Worm (Caenorhabditis elegans): ENCODE data around the gene pals-17.

Gene pals-17

ce11 chrIII:1413125-1413837, 21.6 kb upstream of the pals-17 start:
- TF ChIP-seq eyg-1 (tag; optimal IDR thresholded peaks at IDR 0.05) (no peak), ceh-30 (tag; optimal IDR thresholded peaks at IDR 0.05) (no peak), ceh-19 (GFP tag; optimal IDR thresholded peaks at IDR 0.05) (no peak), npax-4 (tag; optimal IDR thresholded peaks at IDR 0.05) (no peak), ceh-24 (tag; optimal IDR thresholded peaks at IDR 0.05) (no peak), ahr-1 (tag; optimal IDR thresholded peaks at IDR 0.05) (no peak), hlh-15 (tag; optimal IDR thresholded peaks at IDR 0.05) (no peak), mec-3 (tag; optimal IDR thresholded peaks at IDR 0.05; ENCODE audit: borderline replicate concordance) (no peak), dmd-4 (tag; optimal IDR thresholded peaks at IDR 0.05; ENCODE audit: borderline replicate concordance) (no peak), sox-4 (tag; optimal IDR thresholded peaks at IDR 0.05) (no peak), elt-4 (tag; optimal IDR thresholded peaks at IDR 0.05) (no peak), ceh-18 (tag; optimal IDR thresholded peaks at IDR 0.05) (no peak), hlh-8 (tag; optimal IDR thresholded peaks at IDR 0.05) (no peak), hlh-30 (tag; optimal IDR thresholded peaks at IDR 0.05; ENCODE audit: insufficient read depth) (no peak), lin-11 (tag; optimal IDR thresholded peaks at IDR 0.05) (no peak), K09A11.1 (tag; optimal IDR thresholded peaks at IDR 0.05; ENCODE audit: insufficient read depth) (no peak)

- no peak for TF ChIP-seq ceh-9 (tag; optimal IDR thresholded peaks at IDR 0.05)
- no peak for TF ChIP-seq nhr-232 (tag; optimal IDR thresholded peaks at IDR 0.05)
- no peak for TF ChIP-seq unc-3 (GFP tag; conservative IDR thresholded peaks at IDR 0.05)
- TF ChIP-seq unc-3 (tag; optimal IDR thresholded peaks at IDR 0.05), result no peak
- no peak for TF ChIP-seq pha-4 (tag; optimal IDR thresholded peaks at IDR 0.05)
- TF ChIP-seq ahr-1 (tag; optimal IDR thresholded peaks at IDR 0.05), result no peak
- TF ChIP-seq dve-1 (tag; optimal IDR thresholded peaks at IDR 0.05), result no peak
- TF ChIP-seq hlh-30 (tag; optimal IDR thresholded peaks at IDR 0.05; ENCODE audit: insufficient read depth), result no peak
- TF ChIP-seq rnt-1 (tag; optimal IDR thresholded peaks at IDR 0.05), result no peak
- TF ChIP-seq ceh-18 (tag; optimal IDR thresholded peaks at IDR 0.05), result no peak
- no peak for TF ChIP-seq tbx-2 (tag; optimal IDR thresholded peaks at IDR 0.05)
Measured at ce11 chrIII:1409139-1409538, 17.5 kb upstream of the pals-17 start, which contains the start of gene Y82E9BR.22. Gene Y82E9BR.22 (minus strand): TSS chrIII:1409239.

DNA sequence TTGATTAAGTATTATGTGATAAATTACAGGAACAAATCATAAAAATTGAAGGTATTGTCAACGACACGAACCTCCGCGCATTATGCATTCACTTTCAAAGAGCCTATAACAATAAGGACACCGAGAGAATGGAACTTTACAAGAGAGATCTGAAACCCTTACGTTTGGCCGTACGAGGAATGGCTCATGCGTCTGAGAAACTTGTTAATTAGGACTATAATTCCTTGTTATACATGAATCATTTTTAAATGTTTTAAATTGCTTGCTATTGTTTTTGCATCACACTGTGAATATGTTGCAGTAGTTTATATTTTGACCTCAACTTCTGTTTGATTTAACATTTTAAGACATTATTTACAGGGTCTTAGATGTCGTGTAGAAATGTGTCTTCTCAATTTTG, 11.5 kb upstream of the pals-17 start, which contains the start of gene pals-18:
TSS of gene pals-18 (plus strand) at position 301 of the 400 bp plus-strand sequence.
- TF ChIP-seq hlh-30 (tag; optimal IDR thresholded peaks at IDR 0.05; ENCODE audit: insufficient read depth) (no peak), unc-3 (GFP tag; conservative IDR thresholded peaks at IDR 0.05) (no peak), unc-3 (tag; optimal IDR thresholded peaks at IDR 0.05) (no peak), sox-4 (tag; optimal IDR thresholded peaks at IDR 0.05) (no peak), ceh-19 (GFP tag; optimal IDR thresholded peaks at IDR 0.05) (no peak), pros-1 (tag; optimal IDR thresholded peaks at IDR 0.05) (no peak), ceh-24 (tag; optimal IDR thresholded peaks at IDR 0.05) (no peak), ceh-48 (tag; optimal IDR thresholded peaks at IDR 0.05) (no peak), ceh-34 (tag; optimal IDR thresholded peaks at IDR 0.05) (no peak), ttx-3 (tag; optimal IDR thresholded peaks at IDR 0.05) (no peak), nhr-11 (tag; optimal IDR thresholded peaks at IDR 0.05) (no peak)

- TF ChIP-seq che-1 (tag; optimal IDR thresholded peaks at IDR 0.05) (no peak), pax-1 (tag; optimal IDR thresholded peaks at IDR 0.05) (no peak), ets-4 (tag; optimal IDR thresholded peaks at IDR 0.05) (no peak), lim-6 (tag; optimal IDR thresholded peaks at IDR 0.05) (no peak), hlh-30 (tag; optimal IDR thresholded peaks at IDR 0.05; ENCODE audit: insufficient read depth) (no peak), pha-4 (tag; optimal IDR thresholded peaks at IDR 0.05) (no peak), pat-9 (tag; optimal IDR thresholded peaks at IDR 0.05) (no peak), hlh-8 (tag; optimal IDR thresholded peaks at IDR 0.05) (no peak), C08G9.2 (tag; optimal IDR thresholded peaks at IDR 0.05) (no peak)
Measured at ce11 chrIII:1401497-1401990, 9.9 kb upstream of the pals-17 start, which contains the start of gene pals-19. Gene pals-19 (plus strand): TSS chrIII:1401940.

Measured in whole organism, late embryonic.